Fruit fly (Drosophila melanogaster) Kc167 (cell line): Measurements from ENCODE around the gene CG10587.

Source experiments
- Myc ChIP-seq: fragments of >200 bp; optimal IDR thresholded peaks from 2 replicates; lab custom pipeline; 2017; ENCODE audit warnings: missing external identifiers
- insv ChIP-seq: fragments of >200 bp; optimal IDR thresholded peaks from 3 replicates; lab custom pipeline; 2018; ENCODE audit warnings: missing external identifiers
- psq ChIP-seq: fragments of >200 bp; optimal IDR thresholded peaks from 2 replicates; lab custom pipeline; 2017; ENCODE audit warnings: missing external identifiers
- ttk ChIP-seq: sonication (Bioruptor generic); optimal IDR thresholded peaks from 2 replicates; lab custom pipeline; 2017; ENCODE audit warnings: missing external identifiers

DNA sequence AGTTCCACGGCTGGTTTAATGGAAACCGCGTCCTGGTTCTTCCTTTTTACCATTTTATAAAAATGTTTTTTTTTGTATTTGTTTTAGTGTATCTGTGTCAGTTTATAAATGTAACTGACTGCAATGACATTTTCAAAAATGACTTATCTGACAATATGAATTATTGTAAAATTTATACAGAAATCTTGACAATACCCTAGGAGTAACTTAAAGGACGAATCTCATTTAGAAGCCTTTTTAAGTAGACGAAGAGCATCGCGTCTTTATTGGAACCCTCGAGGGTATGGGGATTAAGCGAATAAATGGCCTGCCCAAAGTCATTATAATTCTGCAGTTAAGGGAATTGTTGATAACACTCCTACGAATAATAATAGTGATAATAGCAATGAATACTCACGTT, 4.3 kb upstream of the CG10587 start, which contains the start of gene CG12983:
- TF ChIP-seq ttk (lab: Kevin White, UChicago) = no peak
- no peak for TF ChIP-seq psq (lab: Kevin White, UChicago)
- TF ChIP-seq Myc (lab: Kevin White, UChicago) = no peak
- no peak for TF ChIP-seq insv
